Fruit fly (Drosophila melanogaster) Kc167 (cell line): ENCODE data around the gene Ptth.

Experiments used
- Myc ChIP-seq: fragments of >200 bp; optimal IDR thresholded peaks from 2 replicates; lab custom pipeline; 2017; ENCODE audit warnings: missing external identifiers
- Sin3A ChIP-seq: fragments of >200 bp; optimal IDR thresholded peaks from 2 replicates; lab custom pipeline; 2018; ENCODE audit warnings: missing external identifiers
- h ChIP-seq: fragments of >200 bp; optimal IDR thresholded peaks from 3 replicates; lab custom pipeline; 2018; ENCODE audit warnings: missing external identifiers
- psq ChIP-seq: fragments of >200 bp; optimal IDR thresholded peaks from 2 replicates; lab custom pipeline; 2017; ENCODE audit warnings: missing external identifiers
- ttk ChIP-seq: sonication (Bioruptor generic); optimal IDR thresholded peaks from 2 replicates; lab custom pipeline; 2017; ENCODE audit warnings: missing external identifiers

- TF ChIP-seq ttk (lab: Kevin White, UChicago) (no peak), Sin3A (no peak), Myc (no peak), psq (lab: Kevin White, UChicago) (no peak), h (lab: Kevin White, UChicago) (no peak)
These were observed 17.4 kb upstream of the Ptth start for dm6 chr2L:594048-594447.
